Fruit fly (Drosophila melanogaster) whole organism, embryonic: ENCODE data around the gene CG6055.

Experiments used
- Antp ChIP-seq: fragments of 200-800 bp; sonication (Bioruptor generic); optimal IDR thresholded peaks from 3 replicates; lab custom pipeline; 2016; ENCODE audit warnings: missing biosample characterization, missing genetic modification characterization
- Asciz ChIP-seq: fragments of 200-800 bp; sonication (Bioruptor generic); optimal IDR thresholded peaks from 2 replicates; lab custom pipeline; 2017; ENCODE audit warnings: missing biosample characterization, mild to moderate bottlenecking, missing genetic modification characterization, missing genetic modification reagents
- Atf3 ChIP-seq: fragments of 200-800 bp; sonication (Bioruptor generic); optimal IDR thresholded peaks from 3 replicates; lab custom pipeline; 2016; ENCODE audit warnings: missing biosample characterization, missing genetic modification characterization
- Blimp-1 ChIP-seq: fragments of 200-800 bp; sonication (Bioruptor generic); optimal IDR thresholded peaks from 3 replicates; lab custom pipeline; 2018; ENCODE audit warnings: missing biosample characterization, missing genetic modification characterization, mild to moderate bottlenecking, moderate library complexity, missing genetic modification reagents
- CG10267 ChIP-seq: fragments of 200-800 bp; sonication (Bioruptor generic); optimal IDR thresholded peaks from 2 replicates; lab custom pipeline; 2018; ENCODE audit warnings: missing biosample characterization, mild to moderate bottlenecking, missing genetic modification characterization, moderate library complexity
- CG15269 ChIP-seq: fragments of 200-800 bp; sonication (Bioruptor generic); optimal IDR thresholded peaks from 2 replicates; lab custom pipeline; 2018; ENCODE audit warnings: missing biosample characterization, mild to moderate bottlenecking, missing genetic modification characterization, moderate library complexity
- CG17361 ChIP-seq: fragments of 200-800 bp; sonication (Bioruptor generic); IDR thresholded peaks from 3 replicates; pipeline ENCODE4 v1.3.6; 2022; ENCODE audit warnings: missing biosample characterization, missing genetic modification characterization
- CG17568 ChIP-seq: fragments of 200-800 bp; sonication (Bioruptor generic); optimal IDR thresholded peaks from 2 replicates; lab custom pipeline; 2018; ENCODE audit warnings: missing biosample characterization, mild to moderate bottlenecking, missing genetic modification characterization, moderate library complexity
- CG18599 ChIP-seq: fragments of 200-800 bp; sonication (Bioruptor generic); optimal IDR thresholded peaks from 3 replicates; lab custom pipeline; 2017; ENCODE audit warnings: missing biosample characterization, missing genetic modification characterization, mild to moderate bottlenecking, moderate library complexity, missing genetic modification reagents
- CG18764 ChIP-seq: fragments of 200-800 bp; sonication (Bioruptor generic); optimal IDR thresholded peaks from 3 replicates; lab custom pipeline; 2016; ENCODE audit warnings: missing biosample characterization, missing genetic modification characterization
- CG2116 ChIP-seq: fragments of 200-800 bp; sonication (Bioruptor generic); optimal IDR thresholded peaks from 3 replicates; lab custom pipeline; 2018; ENCODE audit warnings: missing biosample characterization, mild to moderate bottlenecking, missing genetic modification characterization
- CG33557 ChIP-seq: fragments of 200-800 bp; sonication (Bioruptor generic); optimal IDR thresholded peaks from 2 replicates; lab custom pipeline; 2019; ENCODE audit warnings: missing biosample characterization, mild to moderate bottlenecking, missing genetic modification characterization, moderate library complexity
- CG34376 ChIP-seq: fragments of 200-800 bp; sonication (Bioruptor generic); optimal IDR thresholded peaks from 2 replicates; lab custom pipeline; 2018; ENCODE audit warnings: missing biosample characterization, mild to moderate bottlenecking, missing genetic modification characterization
- CG4820 ChIP-seq: fragments of 200-800 bp; sonication (Bioruptor generic); optimal IDR thresholded peaks from 3 replicates; lab custom pipeline; 2016; ENCODE audit warnings: missing biosample characterization, missing genetic modification characterization
- CG5180 ChIP-seq: fragments of 200-800 bp; sonication (Bioruptor generic); optimal IDR thresholded peaks from 3 replicates; lab custom pipeline; 2017; ENCODE audit warnings: missing biosample characterization, missing genetic modification characterization, mild to moderate bottlenecking, moderate library complexity, missing genetic modification reagents
- CG6654 ChIP-seq: fragments of 200-800 bp; sonication (Bioruptor generic); optimal IDR thresholded peaks from 2 replicates; lab custom pipeline; 2017; ENCODE audit warnings: missing biosample characterization, mild to moderate bottlenecking, missing genetic modification characterization
- CG7839 ChIP-seq: fragments of 200-800 bp; sonication (Bioruptor generic); optimal IDR thresholded peaks from 3 replicates; lab custom pipeline; 2018; ENCODE audit warnings: missing biosample characterization, mild to moderate bottlenecking, missing genetic modification characterization, moderate library complexity
- CG7963 ChIP-seq: fragments of 200-800 bp; sonication (Bioruptor generic); IDR thresholded peaks from 3 replicates; pipeline ENCODE4 v1.3.6; 2022; ENCODE audit warnings: missing biosample characterization, missing genetic modification characterization; ENCODE audit not compliant: partially characterized antibody
- CG8765 ChIP-seq: fragments of 200-800 bp; sonication (Bioruptor generic); IDR thresholded peaks from 2 replicates; pipeline ENCODE4 v1.3.6; 2022; ENCODE audit warnings: missing biosample characterization, missing genetic modification characterization
- Dbx ChIP-seq: fragments of 200-800 bp; sonication (Bioruptor generic); IDR thresholded peaks from 3 replicates; pipeline ENCODE4 v1.3.6; 2022; ENCODE audit warnings: missing biosample characterization, missing genetic modification characterization
- Drgx ChIP-seq: fragments of 200-800 bp; sonication (Bioruptor generic); IDR thresholded peaks from 2 replicates; pipeline ENCODE4 v1.3.6; 2022; ENCODE audit warnings: missing biosample characterization, missing genetic modification characterization
- H2.0 ChIP-seq: fragments of 200-800 bp; sonication (Bioruptor generic); IDR thresholded peaks from 2 replicates; pipeline ENCODE4 v1.3.6; 2022; ENCODE audit warnings: missing biosample characterization, missing genetic modification characterization
- HLHmδ ChIP-seq: fragments of 200-800 bp; sonication (Bioruptor generic); optimal IDR thresholded peaks from 2 replicates; lab custom pipeline; 2018; ENCODE audit warnings: missing biosample characterization, mild to moderate bottlenecking, missing genetic modification characterization, moderate library complexity
- Max ChIP-seq: fragments of 200-800 bp; sonication (Bioruptor generic); optimal IDR thresholded peaks from 2 replicates; lab custom pipeline; 2016; ENCODE audit warnings: missing biosample characterization, mild to moderate bottlenecking, missing genetic modification characterization
- Myb ChIP-seq: fragments of 200-800 bp; sonication (Bioruptor generic); optimal IDR thresholded peaks from 2 replicates; lab custom pipeline; 2016; ENCODE audit warnings: missing biosample characterization, missing genetic modification characterization
- Nf-YB ChIP-seq: fragments of 200-800 bp; sonication (Bioruptor generic); optimal IDR thresholded peaks from 3 replicates; lab custom pipeline; 2019; ENCODE audit warnings: missing biosample characterization, mild to moderate bottlenecking, missing genetic modification characterization, moderate library complexity
- Oaz ChIP-seq: fragments of 200-800 bp; sonication (Bioruptor generic); IDR thresholded peaks from 2 replicates; pipeline ENCODE4 v1.3.6; 2022; ENCODE audit warnings: missing biosample characterization, missing genetic modification characterization
- Opbp ChIP-seq: fragments of 200-800 bp; sonication (Bioruptor generic); IDR thresholded peaks from 3 replicates; pipeline ENCODE4 v1.3.6; 2022; ENCODE audit warnings: missing biosample characterization, missing genetic modification characterization; ENCODE audit not compliant: partially characterized antibody
- Ptx1 ChIP-seq: fragments of 200-800 bp; sonication (Bioruptor generic); IDR thresholded peaks from 2 replicates; pipeline ENCODE4 v1.3.6; 2022; ENCODE audit warnings: missing biosample characterization, missing genetic modification characterization
- Sox102F ChIP-seq: fragments of 200-800 bp; sonication (Bioruptor generic); optimal IDR thresholded peaks from 2 replicates; lab custom pipeline; 2018; ENCODE audit warnings: missing biosample characterization, mild to moderate bottlenecking, missing genetic modification characterization, moderate library complexity
- Ssrp ChIP-seq: fragments of 200-800 bp; sonication (Bioruptor generic); optimal IDR thresholded peaks from 2 replicates; lab custom pipeline; 2018; ENCODE audit warnings: missing biosample characterization, mild to moderate bottlenecking, missing genetic modification characterization, moderate library complexity
- ase ChIP-seq: fragments of 200-800 bp; sonication (Bioruptor generic); IDR thresholded peaks from 3 replicates; pipeline ENCODE4 v1.3.6; 2022; ENCODE audit warnings: missing biosample characterization, missing genetic modification characterization
- bowl ChIP-seq: fragments of 200-800 bp; sonication (Bioruptor generic); IDR thresholded peaks from 2 replicates; pipeline ENCODE4 v1.3.6; 2022; ENCODE audit warnings: missing biosample characterization, missing genetic modification characterization
- bsh ChIP-seq, 2 experiments: fragments of 200-800 bp; sonication (Bioruptor generic); optimal IDR thresholded peaks; 2 replicates each; lab custom pipeline; 2017 to 2018; ENCODE audit warnings: mild to moderate bottlenecking in 2 of 2, missing biosample characterization in 2 of 2, missing genetic modification characterization in 2 of 2, moderate library complexity in 1 of 2
- cwo ChIP-seq: fragments of 200-800 bp; sonication (Bioruptor generic); optimal IDR thresholded peaks from 3 replicates; lab custom pipeline; 2017; ENCODE audit warnings: missing biosample characterization, missing genetic modification characterization, mild to moderate bottlenecking, moderate library complexity, missing genetic modification reagents
- dan ChIP-seq: fragments of 200-800 bp; sonication (Bioruptor generic); IDR thresholded peaks from 2 replicates; pipeline ENCODE4 v1.3.6; 2022; ENCODE audit warnings: missing biosample characterization, missing genetic modification characterization
- danr ChIP-seq: fragments of 200-800 bp; sonication (Bioruptor generic); IDR thresholded peaks from 2 replicates; pipeline ENCODE4 v1.3.6; 2022; ENCODE audit warnings: missing biosample characterization, missing genetic modification characterization
- ems ChIP-seq: fragments of 200-800 bp; sonication (Bioruptor generic); optimal IDR thresholded peaks from 3 replicates; lab custom pipeline; 2016; ENCODE audit warnings: missing biosample characterization, missing genetic modification characterization
- ftz-f1 ChIP-seq: fragments of 200-800 bp; sonication (Bioruptor generic); optimal IDR thresholded peaks from 2 replicates; lab custom pipeline; 2016; ENCODE audit warnings: missing biosample characterization, missing genetic modification characterization
- gfzf ChIP-seq: fragments of 200-800 bp; sonication (Bioruptor generic); optimal IDR thresholded peaks from 2 replicates; lab custom pipeline; 2016; ENCODE audit warnings: missing biosample characterization, mild to moderate bottlenecking, missing genetic modification characterization, moderate library complexity
- grn ChIP-seq: fragments of 200-800 bp; sonication (Bioruptor generic); optimal IDR thresholded peaks from 3 replicates; lab custom pipeline; 2017; ENCODE audit warnings: missing biosample characterization, missing genetic modification characterization
- luna ChIP-seq: fragments of 200-800 bp; sonication (Bioruptor generic); optimal IDR thresholded peaks from 2 replicates; lab custom pipeline; 2016; ENCODE audit warnings: missing biosample characterization, missing genetic modification characterization
- mld ChIP-seq: fragments of 200-800 bp; sonication (Bioruptor generic); IDR thresholded peaks from 3 replicates; pipeline ENCODE4 v1.3.6; 2022; ENCODE audit warnings: missing biosample characterization, missing genetic modification characterization; ENCODE audit not compliant: partially characterized antibody
- pzg ChIP-seq: fragments of 200-800 bp; sonication (Bioruptor generic); optimal IDR thresholded peaks from 3 replicates; lab custom pipeline; 2018; ENCODE audit warnings: missing biosample characterization, mild to moderate bottlenecking, missing genetic modification characterization, moderate library complexity
- sna ChIP-seq: fragments of 200-800 bp; sonication (Bioruptor generic); IDR thresholded peaks from 2 replicates; pipeline ENCODE4 v1.3.6; 2022; ENCODE audit warnings: missing biosample characterization, missing genetic modification characterization; ENCODE audit not compliant: partially characterized antibody
- tna ChIP-seq: fragments of 200-800 bp; sonication (Bioruptor generic); IDR thresholded peaks from 2 replicates; pipeline ENCODE4 v1.3.6; 2022; ENCODE audit warnings: missing biosample characterization, missing genetic modification characterization; ENCODE audit not compliant: partially characterized antibody
- usp ChIP-seq: fragments of >200 bp; optimal IDR thresholded peaks from 2 replicates; lab custom pipeline; 2017; ENCODE audit warnings: missing biosample characterization, missing genetic modification characterization
- vvl ChIP-seq: fragments of 200-800 bp; sonication (Bioruptor generic); IDR thresholded peaks from 2 replicates; pipeline ENCODE4 v1.3.6; 2022; ENCODE audit warnings: missing biosample characterization, missing genetic modification characterization
- wdn ChIP-seq: fragments of 200-800 bp; sonication (Bioruptor generic); IDR thresholded peaks from 2 replicates; pipeline ENCODE4 v1.3.6; 2022; ENCODE audit warnings: missing biosample characterization, missing genetic modification characterization
- zf30C ChIP-seq: fragments of 200-800 bp; sonication (Bioruptor generic); optimal IDR thresholded peaks from 3 replicates; lab custom pipeline; 2018; ENCODE audit warnings: missing biosample characterization, mild to moderate bottlenecking, missing genetic modification characterization

The CG6055 gene

DNA sequence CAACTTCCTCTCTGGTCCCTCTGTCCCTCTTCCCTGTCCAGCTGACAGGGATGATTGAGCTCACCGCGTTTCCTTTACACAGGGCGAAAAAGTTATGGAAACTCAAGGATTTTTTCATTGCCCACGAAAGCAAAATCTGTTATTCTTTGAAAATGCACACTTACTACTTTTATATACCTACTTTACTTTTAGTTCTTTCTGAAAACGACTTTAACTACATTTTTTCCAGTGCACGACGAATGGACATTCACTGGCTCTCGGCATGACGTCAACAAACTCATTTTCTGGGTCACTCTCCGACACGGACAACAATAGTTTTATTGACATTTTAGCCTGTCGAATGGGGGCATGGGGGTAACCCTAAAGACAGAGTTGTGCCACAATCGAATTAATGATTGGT, 46.5 kb downstream of the CG6055 start (continued):
- peak; percentile 73 for TF ChIP-seq Blimp-1 (GFP tag; lab: Kevin White, UChicago)
- peak; percentile 42; the same call in 1 of the 2 replicates for TF ChIP-seq dan (GFP tag; lab: Robert Waterston, UW)
- TF ChIP-seq tna (GFP tag; lab: Robert Waterston, UW): no peak
- TF ChIP-seq Drgx (GFP tag; lab: Robert Waterston, UW): peak; percentile 62
- TF ChIP-seq Sox102F (GFP tag; lab: Kevin White, UChicago): peak; percentile 58
- TF ChIP-seq grn (GFP tag; lab: Kevin White, UChicago): no peak
- TF ChIP-seq ems: peak; percentile 67
- peak; percentile 33; the same call in 1 of the 2 replicates for TF ChIP-seq danr (GFP tag; lab: Robert Waterston, UW)
- TF ChIP-seq bowl: 0 out of 2 replicates have a peak, but pooled peaks have one; percentile 35
- TF ChIP-seq bsh (GFP tag; optimal IDR thresholded peaks at IDR 0.05; lab: Kevin White, UChicago): peak in 1 of 2 experiments; percentile 65
- TF ChIP-seq zf30C: peak; percentile 90
- TF ChIP-seq CG17361: peak; percentile 75
- TF ChIP-seq vvl (GFP tag; lab: Robert Waterston, UW): peak; percentile 87
- TF ChIP-seq CG5180 (GFP tag; lab: Kevin White, UChicago): peak; percentile 26
- no peak for TF ChIP-seq gfzf (GFP tag; lab: Kevin White, UChicago)
- TF ChIP-seq CG6654 (GFP tag; lab: Kevin White, UChicago): no peak
- peak; percentile 79 for TF ChIP-seq Dbx (GFP tag; lab: Robert Waterston, UW)
- TF ChIP-seq CG10267 (tag; lab: Kevin White, UChicago): peak; percentile 76
- peak; percentile 53 for TF ChIP-seq Myb (GFP tag; lab: Kevin White, UChicago)
- peak; percentile 51 for TF ChIP-seq CG17568 (GFP tag; lab: Kevin White, UChicago)
- TF ChIP-seq sna (GFP tag; lab: Robert Waterston, UW): no peak
- peak; percentile 36 for TF ChIP-seq CG34376
- TF ChIP-seq CG18599 (GFP tag; lab: Kevin White, UChicago): peak; percentile 92
- TF ChIP-seq CG8765 (GFP tag; lab: Robert Waterston, UW): peak; percentile 82
- TF ChIP-seq ftz-f1 (GFP tag; lab: Kevin White, UChicago): no peak
- TF ChIP-seq CG7963 (GFP tag; lab: Robert Waterston, UW): no peak
- peak; percentile 57 for TF ChIP-seq Atf3 (GFP tag; lab: Kevin White, UChicago)
- peak; percentile 44; the same call in 1 of the 2 replicates for TF ChIP-seq Oaz
- peak; percentile 74 for TF ChIP-seq CG15269 (tag; lab: Kevin White, UChicago)
- peak; percentile 22 for TF ChIP-seq CG2116 (GFP tag; lab: Kevin White, UChicago)
- TF ChIP-seq pzg (GFP tag; lab: Kevin White, UChicago): no peak
- peak; percentile 29 for TF ChIP-seq luna (GFP tag; lab: Kevin White, UChicago)
- TF ChIP-seq Antp (GFP tag; lab: Kevin White, UChicago): peak; percentile 77
- TF ChIP-seq Ssrp (tag; lab: Kevin White, UChicago): peak; percentile 62
- TF ChIP-seq ase (GFP tag; lab: Robert Waterston, UW): peak; percentile 71; the same call in 2 of the 3 replicates
- peak; percentile 76 for TF ChIP-seq CG7839
- peak; percentile 67 for TF ChIP-seq cwo (GFP tag; lab: Kevin White, UChicago)
- TF ChIP-seq mld (GFP tag; lab: Robert Waterston, UW): no peak
- TF ChIP-seq CG4820 (GFP tag; lab: Kevin White, UChicago): peak; percentile 57
- TF ChIP-seq H2.0 (GFP tag; lab: Robert Waterston, UW): peak; percentile 72
- no peak for TF ChIP-seq usp (GFP tag; lab: Kevin White, UChicago)
- TF ChIP-seq CG33557 (GFP tag; lab: Kevin White, UChicago): peak; percentile 33
- peak; percentile 70 for TF ChIP-seq CG18764 (GFP tag; lab: Kevin White, UChicago)
- peak; percentile 49 for TF ChIP-seq Nf-YB (GFP tag; lab: Kevin White, UChicago)
- no peak for TF ChIP-seq HLHmδ
- no peak for TF ChIP-seq wdn (GFP tag; lab: Robert Waterston, UW)
- TF ChIP-seq Ptx1: peak; percentile 69
- no peak for TF ChIP-seq Opbp
- peak; percentile 49 for TF ChIP-seq Asciz (GFP tag; lab: Kevin White, UChicago)
- TF ChIP-seq Max (GFP tag; lab: Kevin White, UChicago): peak; percentile 7
